Worm (Caenorhabditis elegans) whole organism, mixed stage, embryonic: ENCODE measurements around the gene C50E3.9.

Source experiments
- M03D4.4 ChIP-seq: sonication (generic microtip); optimal IDR thresholded peaks from 2 replicates; lab custom pipeline; 2017; ENCODE audit warnings: mild to moderate bottlenecking, missing genetic modification characterization, missing compliant biosample characterization
- blmp-1 ChIP-seq: fragments of 150-350 bp; optimal IDR thresholded peaks from 2 replicates; lab custom pipeline; 2014; ENCODE audit warnings: missing biosample characterization, missing genetic modification characterization
- ceh-39 ChIP-seq: fragments of 150-350 bp; optimal IDR thresholded peaks from 2 replicates; lab custom pipeline; 2014; ENCODE audit warnings: missing biosample characterization, missing genetic modification characterization
- ceh-43 ChIP-seq: fragments of 200-800 bp; sonication (Bioruptor generic); optimal IDR thresholded peaks from 2 replicates; lab custom pipeline; 2018; ENCODE audit warnings: mild to moderate bottlenecking, missing genetic modification characterization, moderate library complexity, missing compliant biosample characterization
- ceh-83 ChIP-seq: fragments of 200-800 bp; sonication (Bioruptor generic); optimal IDR thresholded peaks from 2 replicates; lab custom pipeline; 2018; ENCODE audit warnings: mild to moderate bottlenecking, missing genetic modification characterization, missing compliant biosample characterization
- ces-1 ChIP-seq: fragments of 150-350 bp; optimal IDR thresholded peaks from 2 replicates; lab custom pipeline; 2014; ENCODE audit warnings: missing biosample characterization, missing genetic modification reagents, missing genetic modification characterization
- drap-1 ChIP-seq: fragments of 200-800 bp; sonication (Bioruptor generic); optimal IDR thresholded peaks from 3 replicates; lab custom pipeline; 2018; ENCODE audit warnings: mild to moderate bottlenecking, missing genetic modification characterization, missing compliant biosample characterization
- flh-1 ChIP-seq: fragments of 200-800 bp; sonication (Bioruptor generic); optimal IDR thresholded peaks from 2 replicates; lab custom pipeline; 2018; ENCODE audit warnings: mild to moderate bottlenecking, missing genetic modification characterization, moderate library complexity, missing compliant biosample characterization
- ham-2 ChIP-seq: fragments of 200-800 bp; sonication (Bioruptor generic); optimal IDR thresholded peaks from 2 replicates; lab custom pipeline; 2018; ENCODE audit warnings: mild to moderate bottlenecking, missing genetic modification characterization, missing compliant biosample characterization
- hlh-1 ChIP-seq: fragments of 150-350 bp; optimal IDR thresholded peaks from 2 replicates; lab custom pipeline; 2014; ENCODE audit warnings: missing biosample characterization, missing genetic modification reagents, missing genetic modification characterization
- lin-13 ChIP-seq: fragments of 150-350 bp; optimal IDR thresholded peaks from 2 replicates; lab custom pipeline; 2014; ENCODE audit warnings: missing biosample characterization, missing genetic modification characterization
- lin-32 ChIP-seq: fragments of 200-800 bp; sonication (Bioruptor generic); optimal IDR thresholded peaks from 2 replicates; lab custom pipeline; 2018; ENCODE audit warnings: mild to moderate bottlenecking, missing genetic modification characterization, missing compliant biosample characterization
- lsy-2 ChIP-seq: fragments of 150-350 bp; optimal IDR thresholded peaks from 2 replicates; lab custom pipeline; 2014; ENCODE audit warnings: missing biosample characterization, missing genetic modification characterization
- mab-5 ChIP-seq: fragments of 150-350 bp; optimal IDR thresholded peaks from 2 replicates; lab custom pipeline; 2014; ENCODE audit warnings: missing biosample characterization, missing genetic modification characterization
- mep-1 ChIP-seq: fragments of 150-350 bp; optimal IDR thresholded peaks from 2 replicates; lab custom pipeline; 2017; ENCODE audit warnings: missing biosample characterization, missing genetic modification reagents, missing genetic modification characterization, inconsistent platforms
- mls-2 ChIP-seq: sonication (generic microtip); optimal IDR thresholded peaks from 2 replicates; lab custom pipeline; 2016; ENCODE audit warnings: mild to moderate bottlenecking, missing genetic modification characterization, moderate library complexity, missing compliant biosample characterization
- nhr-12 ChIP-seq: fragments of 150-350 bp; optimal IDR thresholded peaks from 2 replicates; lab custom pipeline; 2014; ENCODE audit warnings: missing biosample characterization, missing genetic modification characterization
- nhr-2 ChIP-seq: fragments of 150-350 bp; optimal IDR thresholded peaks from 2 replicates; lab custom pipeline; 2014; ENCODE audit warnings: missing biosample characterization, missing genetic modification characterization
- nhr-237 ChIP-seq: fragments of 150-350 bp; optimal IDR thresholded peaks from 2 replicates; lab custom pipeline; 2014; ENCODE audit warnings: missing biosample characterization, missing genetic modification characterization
- nhr-28 ChIP-seq: fragments of 150-350 bp; optimal IDR thresholded peaks from 2 replicates; lab custom pipeline; 2014; ENCODE audit warnings: missing biosample characterization, missing genetic modification characterization
- snpc-4 ChIP-seq: fragments of 150-350 bp; optimal IDR thresholded peaks from 2 replicates; lab custom pipeline; 2014; ENCODE audit warnings: missing biosample characterization, missing genetic modification characterization
- sptf-1 ChIP-seq: sonication (generic microtip); optimal IDR thresholded peaks from 2 replicates; lab custom pipeline; 2017; ENCODE audit warnings: mild to moderate bottlenecking, missing genetic modification characterization, moderate library complexity, missing compliant biosample characterization
- tbx-8 ChIP-seq: fragments of 200-800 bp; sonication (Bioruptor generic); optimal IDR thresholded peaks from 2 replicates; lab custom pipeline; 2018; ENCODE audit warnings: mild to moderate bottlenecking, missing genetic modification characterization, moderate library complexity, missing compliant biosample characterization
- unc-120 ChIP-seq: sonication (generic microtip); optimal IDR thresholded peaks from 2 replicates; lab custom pipeline; 2017; ENCODE audit warnings: missing genetic modification characterization, missing compliant biosample characterization; ENCODE audit not compliant: poor library complexity, severe bottlenecking
- unc-39 ChIP-seq: fragments of 150-350 bp; optimal IDR thresholded peaks from 2 replicates; lab custom pipeline; 2014; ENCODE audit warnings: missing biosample characterization, missing genetic modification characterization
- unc-62 ChIP-seq: fragments of 150-350 bp; optimal IDR thresholded peaks from 2 replicates; lab custom pipeline; 2014; ENCODE audit warnings: missing biosample characterization, missing genetic modification reagents, missing genetic modification characterization
- zip-8 ChIP-seq: fragments of 150-350 bp; optimal IDR thresholded peaks from 2 replicates; lab custom pipeline; 2014; ENCODE audit warnings: missing biosample characterization, missing genetic modification characterization
- ztf-11 ChIP-seq: fragments of 150-350 bp; optimal IDR thresholded peaks from 2 replicates; lab custom pipeline; 2014; ENCODE audit warnings: missing biosample characterization, missing genetic modification characterization

Gene C50E3.9

ce11 chrV:7635469-7635868 lies 35.4 kb upstream of the C50E3.9 start, which contains the start of gene srd-29:
TSS of gene srd-29 (plus strand) at chrV:7635769.
- TF ChIP-seq nhr-237 (tag; lab: Kevin White, UChicago) (no peak), ceh-43 (GFP tag; lab: Kevin White, UChicago) (no peak), nhr-12 (tag; lab: Kevin White, UChicago) (no peak), unc-62 (GFP tag; lab: Kevin White, UChicago) (no peak), unc-39 (tag; lab: Kevin White, UChicago) (no peak), sptf-1 (tag; lab: Kevin White, UChicago) (no peak), tbx-8 (GFP tag; lab: Kevin White, UChicago) (no peak), drap-1 (GFP tag; lab: Kevin White, UChicago) (no peak), blmp-1 (tag; lab: Kevin White, UChicago) (no peak), nhr-28 (no peak), snpc-4 (no peak), unc-120 (tag; lab: Kevin White, UChicago) (no peak)

- TF ChIP-seq nhr-2 (tag; lab: Kevin White, UChicago) (no peak), flh-1 (GFP tag; lab: Kevin White, UChicago) (no peak), sptf-1 (tag; lab: Kevin White, UChicago) (no peak)
- TF ChIP-seq, all 35 proteins: peak for 0
Measured at ce11 chrV:7634657-7635056, 34.6 kb upstream of the C50E3.9 start, which contains the start of gene srd-31. TSS of gene srd-31 (minus strand) at chrV:7634757.

ce11 chrV:7631732-7632131 lies 31.7 kb upstream of the C50E3.9 start, which contains the start of gene srd-25:
TSS of gene srd-25 (plus strand) at chrV:7632032.
- TF ChIP-seq zip-8 (tag; lab: Kevin White, UChicago) (no peak), flh-1 (GFP tag; lab: Kevin White, UChicago) (no peak), nhr-2 (tag; lab: Kevin White, UChicago) (no peak), ham-2 (no peak), ztf-11 (tag; lab: Kevin White, UChicago) (no peak), mab-5 (tag; lab: Kevin White, UChicago) (no peak), tbx-8 (GFP tag; lab: Kevin White, UChicago) (no peak), unc-120 (tag; lab: Kevin White, UChicago) (no peak), ceh-83 (GFP tag; lab: Kevin White, UChicago) (no peak), mep-1 (tag; lab: Kevin White, UChicago) (no peak), lsy-2 (tag; lab: Kevin White, UChicago) (no peak), unc-62 (GFP tag; lab: Kevin White, UChicago) (no peak), lin-13 (tag; lab: Kevin White, UChicago) (no peak)

ce11 chrV:7629504-7629903 lies 29.5 kb upstream of the C50E3.9 start, which contains the start of gene srd-30:
TSS of gene srd-30 (plus strand) at chrV:7629804.
- TF ChIP-seq nhr-237 (tag; lab: Kevin White, UChicago) = no peak
- no peak for TF ChIP-seq flh-1 (GFP tag; lab: Kevin White, UChicago)
- TF ChIP-seq unc-62 (GFP tag; lab: Kevin White, UChicago) = no peak
- TF ChIP-seq snpc-4 = no peak
- no peak for TF ChIP-seq zip-8 (tag; lab: Kevin White, UChicago)
- TF ChIP-seq M03D4.4 (tag; lab: Kevin White, UChicago) = no peak
- TF ChIP-seq ces-1 = no peak
- no peak for TF ChIP-seq ztf-11 (tag; lab: Kevin White, UChicago)
- no peak for TF ChIP-seq unc-120 (tag; lab: Kevin White, UChicago)
- no peak for TF ChIP-seq lin-13 (tag; lab: Kevin White, UChicago)
- TF ChIP-seq tbx-8 (GFP tag; lab: Kevin White, UChicago) = no peak
- no peak for TF ChIP-seq lin-32 (GFP tag; lab: Kevin White, UChicago)
- TF ChIP-seq ceh-39 (tag; lab: Kevin White, UChicago) = no peak
- no peak for TF ChIP-seq hlh-1 (tag; lab: Kevin White, UChicago)
- no peak for TF ChIP-seq mab-5 (tag; lab: Kevin White, UChicago)

ce11 chrV:7626550-7626949 lies 26.5 kb upstream of the C50E3.9 start, which contains the start of gene F07C4.6:
TSS of gene F07C4.6 (plus strand) at chrV:7626850.
- TF ChIP-seq unc-39 (tag; lab: Kevin White, UChicago) = no peak
- no peak for TF ChIP-seq lin-32 (GFP tag; lab: Kevin White, UChicago)
- TF ChIP-seq nhr-237 (tag; lab: Kevin White, UChicago) = no peak
- TF ChIP-seq flh-1 (GFP tag; lab: Kevin White, UChicago) = no peak
- no peak for TF ChIP-seq tbx-8 (GFP tag; lab: Kevin White, UChicago)
- no peak for TF ChIP-seq lsy-2 (tag; lab: Kevin White, UChicago)
- no peak for TF ChIP-seq M03D4.4 (tag; lab: Kevin White, UChicago)
- no peak for TF ChIP-seq unc-62 (GFP tag; lab: Kevin White, UChicago)
- TF ChIP-seq snpc-4 = no peak
- TF ChIP-seq sptf-1 (tag; lab: Kevin White, UChicago) = no peak
- no peak for TF ChIP-seq ces-1
- TF ChIP-seq mls-2 = no peak
- TF ChIP-seq, all 35 proteins: peak for 0
